Worm (Caenorhabditis elegans) whole organism, L3 larva: ENCODE results near the gene hlh-10.

Experiments
- ZK546.5 ChIP-seq: sonication (generic microtip); optimal IDR thresholded peaks from 2 replicates; lab custom pipeline; 2017; ENCODE audit warnings: missing biosample characterization, missing genetic modification characterization
- ceh-28 ChIP-seq: fragments of 150-350 bp; optimal IDR thresholded peaks from 2 replicates; lab custom pipeline; 2014; ENCODE audit warnings: missing biosample characterization, missing genetic modification reagents, missing genetic modification characterization
- ceh-82 ChIP-seq: fragments of 150-350 bp; optimal IDR thresholded peaks from 2 replicates; lab custom pipeline; 2014; ENCODE audit warnings: missing biosample characterization, missing genetic modification characterization
- ceh-9 ChIP-seq: sonication (generic microtip); optimal IDR thresholded peaks from 2 replicates; lab custom pipeline; 2018; ENCODE audit warnings: missing biosample characterization, missing genetic modification characterization
- daf-12 ChIP-seq: fragments of 150-350 bp; optimal IDR thresholded peaks from 2 replicates; lab custom pipeline; 2014; ENCODE audit warnings: missing biosample characterization, missing genetic modification reagents, missing genetic modification characterization
- egl-27 ChIP-seq: sonication (generic microtip); optimal IDR thresholded peaks from 4 replicates; lab custom pipeline; 2017; ENCODE audit warnings: missing biosample characterization, missing genetic modification reagents, missing genetic modification characterization
- fkh-10 ChIP-seq: sonication (generic microtip); optimal IDR thresholded peaks from 2 replicates; lab custom pipeline; 2017; ENCODE audit warnings: missing biosample characterization, missing genetic modification reagents, missing genetic modification characterization
- mdl-1 ChIP-seq: fragments of 150-350 bp; optimal IDR thresholded peaks from 2 replicates; lab custom pipeline; 2014; ENCODE audit warnings: missing biosample characterization, missing genetic modification characterization
- nhr-237 ChIP-seq: fragments of 150-350 bp; optimal IDR thresholded peaks from 2 replicates; lab custom pipeline; 2014; ENCODE audit warnings: missing biosample characterization, missing genetic modification characterization
- nhr-77 ChIP-seq: fragments of 150-350 bp; optimal IDR thresholded peaks from 2 replicates; lab custom pipeline; 2014; ENCODE audit warnings: missing biosample characterization, missing genetic modification characterization
- snpc-4 ChIP-seq: fragments of 150-350 bp; optimal IDR thresholded peaks from 2 replicates; lab custom pipeline; 2014; ENCODE audit warnings: missing biosample characterization, missing genetic modification characterization
- tbx-2 ChIP-seq: sonication (generic microtip); optimal IDR thresholded peaks from 2 replicates; lab custom pipeline; 2016; ENCODE audit warnings: mild to moderate bottlenecking, missing genetic modification characterization, missing compliant biosample characterization
- ztf-11 ChIP-seq: fragments of 150-350 bp; optimal IDR thresholded peaks from 2 replicates; lab custom pipeline; 2014; ENCODE audit warnings: missing biosample characterization, missing genetic modification characterization

- TF ChIP-seq snpc-4 (tag; lab: Kevin White, UChicago), result no peak
- no peak for TF ChIP-seq tbx-2 (tag; lab: Kevin White, UChicago)
- TF ChIP-seq ceh-82 (tag; lab: Kevin White, UChicago), result no peak
- no peak for TF ChIP-seq nhr-77 (tag; lab: Kevin White, UChicago)
- TF ChIP-seq ceh-9 (tag; lab: Kevin White, UChicago), result no peak
- TF ChIP-seq daf-12 (tag; lab: Kevin White, UChicago), result no peak
- no peak for TF ChIP-seq ZK546.5
- TF ChIP-seq ceh-28 (tag; lab: Kevin White, UChicago), result no peak
- TF ChIP-seq ztf-11 (tag; lab: Kevin White, UChicago), result no peak
- TF ChIP-seq mdl-1 (tag; lab: Kevin White, UChicago), result no peak
- no peak for TF ChIP-seq nhr-237 (tag; lab: Kevin White, UChicago)
- no peak for TF ChIP-seq egl-27 (tag; lab: Kevin White, UChicago)
- no peak for TF ChIP-seq fkh-10
Measured at ce11 chrV:9291919-9292318, 9.9 kb upstream of the hlh-10 start, which contains the start of gene ZK682.7.
